Worm (Caenorhabditis elegans) whole organism, L4 larva: ENCODE results near the gene tceb-3.

ENCODE experiments used
- R02D3.7 ChIP-seq: fragments of 150-350 bp; sonication (generic microtip); optimal IDR thresholded peaks from 3 replicates; lab custom pipeline; 2014; ENCODE audit warnings: missing biosample characterization, missing genetic modification characterization
- ceh-28 ChIP-seq: fragments of 150-350 bp; optimal IDR thresholded peaks from 2 replicates; lab custom pipeline; 2014; ENCODE audit warnings: missing biosample characterization, missing genetic modification reagents, missing genetic modification characterization
- lin-39 ChIP-seq: fragments of 150-350 bp; optimal IDR thresholded peaks from 2 replicates; lab custom pipeline; 2014; ENCODE audit warnings: missing biosample characterization, missing genetic modification reagents, missing genetic modification characterization
- nhr-11 ChIP-seq: fragments of 150-350 bp; optimal IDR thresholded peaks from 2 replicates; lab custom pipeline; 2014; ENCODE audit warnings: missing biosample characterization, missing genetic modification characterization

- TF ChIP-seq nhr-11 (tag; lab: Kevin White, UChicago), result no peak
- TF ChIP-seq R02D3.7, result no peak
- TF ChIP-seq ceh-28 (tag; lab: Kevin White, UChicago), result no peak
- TF ChIP-seq lin-39 (tag; lab: Kevin White, UChicago), result no peak
These were observed 32.9 kb downstream of the tceb-3 start, which contains the start of gene F44F4.15 for ce11 chrII:10914366-10914765.
